Worm (Caenorhabditis elegans): ENCODE data around the gene str-116.

Gene str-116

DNA sequence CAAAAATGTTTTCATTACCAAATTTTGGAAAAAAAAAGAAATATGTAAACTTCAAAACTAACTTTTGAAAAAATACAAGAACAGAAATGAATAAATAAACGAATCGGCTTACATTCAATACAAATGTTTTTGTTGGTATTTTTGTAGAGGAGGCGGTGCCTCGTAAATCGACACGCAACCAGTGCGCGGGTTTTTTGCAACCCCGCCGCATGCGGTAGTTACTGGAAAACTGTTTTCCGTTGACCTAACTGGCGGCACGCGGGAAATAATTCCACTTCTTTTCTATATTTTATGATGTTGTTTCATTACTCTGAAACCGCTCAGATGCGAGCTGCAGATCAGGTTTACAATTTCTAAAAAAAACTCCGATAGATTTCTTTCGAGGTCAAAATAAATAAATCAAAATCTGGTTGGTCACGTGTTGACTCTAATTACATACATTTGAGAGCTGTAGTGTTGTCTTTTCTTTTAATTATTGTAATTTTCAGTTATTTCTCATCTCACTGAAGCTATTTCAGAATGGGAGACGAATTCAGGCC lies 27.5 kb upstream of the str-116 start, which contains the start of the genes dvc-1 and ima-1 (continued):
- TF ChIP-seq nfya-1 (tag; optimal IDR thresholded peaks at IDR 0.05) (peak; percentile 75), lin-11 (tag; optimal IDR thresholded peaks at IDR 0.05) (peak; percentile 17), dmd-4 (tag; optimal IDR thresholded peaks at IDR 0.05; ENCODE audit: borderline replicate concordance) (no peak), T23F11.4 (GFP tag; optimal IDR thresholded peaks at IDR 0.05) (peak; percentile 22), Y22D7AL.16 (tag; optimal IDR thresholded peaks at IDR 0.05) (peak; percentile 45), K09A11.1 (tag; optimal IDR thresholded peaks at IDR 0.05; ENCODE audit: insufficient read depth) (peak; percentile 72), mec-3 (tag; optimal IDR thresholded peaks at IDR 0.05; ENCODE audit: borderline replicate concordance) (no peak), elt-2 (tag; optimal IDR thresholded peaks at IDR 0.05) (peak; percentile 90), ceh-22 (tag; optimal IDR thresholded peaks at IDR 0.05) (no peak), ets-4 (tag; optimal IDR thresholded peaks at IDR 0.05) (peak; percentile 23), pax-1 (tag; optimal IDR thresholded peaks at IDR 0.05) (peak; percentile 25), ceh-14 (tag; optimal IDR thresholded peaks at IDR 0.05) (peak; percentile 85), pqm-1 (tag; optimal IDR thresholded peaks at IDR 0.05) (no peak), dve-1 (tag; optimal IDR thresholded peaks at IDR 0.05) (peak; percentile 41), C08G9.2 (tag; optimal IDR thresholded peaks at IDR 0.05) (peak; percentile 69), hlh-30 (tag; optimal IDR thresholded peaks at IDR 0.05; ENCODE audit: insufficient read depth) (peak; percentile 70), nhr-232 (tag; optimal IDR thresholded peaks at IDR 0.05) (peak; percentile 66), madf-2 (tag; optimal IDR thresholded peaks at IDR 0.05) (peak; percentile 38), C38D4.7 (GFP tag; optimal IDR thresholded peaks at IDR 0.05) (peak; percentile 64)

DNA sequence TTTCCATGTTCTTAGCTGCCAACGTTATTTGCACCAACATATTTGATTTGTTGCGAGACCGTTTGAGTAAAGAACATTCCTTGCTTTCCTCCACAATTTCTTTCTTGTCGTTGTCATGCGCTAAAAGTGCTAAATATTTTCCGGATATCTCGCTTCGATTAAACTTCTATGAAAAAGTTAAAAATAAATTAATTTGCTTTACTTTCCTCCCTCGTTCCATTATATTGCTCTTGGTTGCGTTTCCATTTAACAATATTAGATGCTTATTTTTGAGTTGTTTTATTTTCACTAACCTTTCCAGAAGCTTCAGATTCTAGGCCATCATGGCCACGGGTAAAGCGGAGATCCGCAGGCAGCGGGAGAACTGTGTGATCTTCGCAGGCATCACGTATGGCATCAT lies 25.2 kb upstream of the str-116 start, which contains the start of gene pgap-1:
TSS of gene pgap-1 (plus strand) at position 301 of the 400 bp plus-strand sequence.
- TF ChIP-seq zip-5 (tag; optimal IDR thresholded peaks at IDR 0.05) (no peak), fkh-10 (GFP tag; optimal IDR thresholded peaks at IDR 0.05) (no peak), sox-4 (tag; optimal IDR thresholded peaks at IDR 0.05) (no peak), gmeb-2 (tag; optimal IDR thresholded peaks at IDR 0.05) (no peak), pax-1 (tag; optimal IDR thresholded peaks at IDR 0.05) (no peak), dmd-4 (tag; optimal IDR thresholded peaks at IDR 0.05; ENCODE audit: borderline replicate concordance) (no peak), ttx-3 (tag; optimal IDR thresholded peaks at IDR 0.05) (no peak), mec-3 (tag; optimal IDR thresholded peaks at IDR 0.05; ENCODE audit: borderline replicate concordance) (no peak), unc-42 (tag; optimal IDR thresholded peaks at IDR 0.05) (no peak), ahr-1 (tag; optimal IDR thresholded peaks at IDR 0.05) (no peak), lin-11 (tag; optimal IDR thresholded peaks at IDR 0.05) (no peak)

DNA sequence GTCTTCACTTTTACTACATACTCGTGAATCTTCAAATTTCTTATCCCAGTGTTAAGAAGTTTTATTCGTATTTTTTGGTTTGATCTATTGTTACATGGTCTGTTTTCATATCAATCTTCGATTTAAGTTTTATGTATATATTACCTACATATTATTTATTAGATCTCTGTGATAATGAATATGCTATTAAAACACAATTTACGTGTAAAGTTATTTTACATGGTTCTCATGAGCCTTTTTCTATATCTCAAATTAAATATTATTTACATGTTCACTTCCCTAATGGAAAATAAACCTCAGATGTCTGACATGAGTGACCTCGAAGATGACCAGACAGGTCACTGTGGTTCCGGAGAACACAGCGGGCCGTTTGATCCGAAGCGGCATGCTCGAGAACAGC lies 22.2 kb upstream of the str-116 start, which contains the start of gene mxl-1:
TSS of gene mxl-1 (plus strand) at position 301 of the 400 bp plus-strand sequence.
- TF ChIP-seq eyg-1 (tag; optimal IDR thresholded peaks at IDR 0.05) = no peak
- no peak for TF ChIP-seq ceh-6 (GFP tag; optimal IDR thresholded peaks at IDR 0.05)
- no peak for TF ChIP-seq ama-1 (optimal IDR thresholded peaks at IDR 0.05)
- TF ChIP-seq lim-6 (tag; optimal IDR thresholded peaks at IDR 0.05) = no peak

DNA sequence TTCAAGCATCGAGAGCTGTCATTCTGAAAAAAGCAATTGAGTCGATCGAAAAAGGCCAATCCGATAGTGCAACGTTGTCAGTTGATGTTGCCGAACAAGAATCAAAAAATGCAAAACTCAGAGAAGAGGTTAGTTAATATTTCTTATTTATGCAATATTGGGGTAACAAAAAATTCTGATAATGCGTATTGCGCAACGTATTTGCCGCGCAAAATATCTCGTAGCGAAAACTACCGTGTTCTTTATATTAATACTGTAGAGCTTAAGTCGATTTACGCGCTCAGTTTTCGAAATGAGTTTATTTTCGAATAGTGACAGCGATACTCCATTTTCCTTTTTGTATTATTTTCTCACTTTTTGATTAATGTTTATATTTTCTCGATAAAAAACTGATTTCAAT lies 21.8 kb upstream of the str-116 start:
- TF ChIP-seq ahr-1 (tag; optimal IDR thresholded peaks at IDR 0.05) (no peak), ceh-2 (tag; optimal IDR thresholded peaks at IDR 0.05) (no peak), ceh-18 (tag; optimal IDR thresholded peaks at IDR 0.05) (no peak), ceh-31 (tag; optimal IDR thresholded peaks at IDR 0.05) (no peak), ceh-45 (GFP tag; IDR thresholded peaks at IDR 0.05) (no peak), ztf-16 (tag; optimal IDR thresholded peaks at IDR 0.05) (no peak), rnt-1 (tag; optimal IDR thresholded peaks at IDR 0.05) (no peak), ttx-3 (tag; optimal IDR thresholded peaks at IDR 0.05) (no peak), madf-2 (tag; optimal IDR thresholded peaks at IDR 0.05) (no peak), ama-1 (optimal IDR thresholded peaks at IDR 0.05) (no peak), mec-3 (tag; optimal IDR thresholded peaks at IDR 0.05; ENCODE audit: borderline replicate concordance) (no peak), zip-5 (tag; optimal IDR thresholded peaks at IDR 0.05) (no peak), K09A11.1 (tag; optimal IDR thresholded peaks at IDR 0.05; ENCODE audit: insufficient read depth) (no peak), Y22D7AL.16 (tag; optimal IDR thresholded peaks at IDR 0.05) (no peak), hlh-13 (GFP tag; optimal IDR thresholded peaks at IDR 0.05) (no peak)

Data from whole organism, late embryonic.